Worm (Caenorhabditis elegans) whole organism, L4 larva: ENCODE results near the gene tric-1B.1.

Source experiments
- F10B5.3 ChIP-seq: sonication (generic microtip); optimal IDR thresholded peaks from 2 replicates; lab custom pipeline; 2016; ENCODE audit warnings: mild to moderate bottlenecking, missing genetic modification characterization, missing compliant biosample characterization
- F37D6.2 ChIP-seq: sonication (generic microtip); optimal IDR thresholded peaks from 2 replicates; lab custom pipeline; 2016; ENCODE audit warnings: mild to moderate bottlenecking, missing genetic modification characterization, missing compliant biosample characterization
- F44E2.7 ChIP-seq: fragments of 200-800 bp; sonication (Bioruptor generic); IDR thresholded peaks from 2 replicates; pipeline ENCODE4 v2.1.2; 2022; ENCODE audit warnings: missing genetic modification characterization, missing compliant biosample characterization
- Y105C5A.15 ChIP-seq: fragments of 200-800 bp; sonication (Bioruptor generic); IDR thresholded peaks from 2 replicates; pipeline ENCODE4 v1.3.6; 2022; ENCODE audit warnings: missing genetic modification characterization, missing compliant biosample characterization
- Y48G9A.11 ChIP-seq: fragments of 200-800 bp; sonication (Bioruptor generic); IDR thresholded peaks from 2 replicates; pipeline ENCODE4 v1.3.6; 2022; ENCODE audit warnings: missing genetic modification reagents, missing genetic modification characterization, missing compliant biosample characterization
- Y5F2A.4 ChIP-seq: fragments of 200-800 bp; sonication (Bioruptor generic); optimal IDR thresholded peaks from 2 replicates; lab custom pipeline; 2018; ENCODE audit warnings: mild to moderate bottlenecking, missing genetic modification characterization, missing compliant biosample characterization
- aha-1 ChIP-seq: fragments of 150-350 bp; peaks from one replicate; lab custom pipeline; 2014; ENCODE audit warnings: missing biosample characterization, missing genetic modification characterization
- aly-2 ChIP-seq: sonication (generic microtip); optimal IDR thresholded peaks from 2 replicates; lab custom pipeline; 2018; ENCODE audit warnings: missing biosample characterization, missing genetic modification characterization
- ama-1 ChIP-seq: fragments of 150-350 bp; optimal IDR thresholded peaks from 2 replicates; lab custom pipeline; 2014; ENCODE audit warnings: inconsistent platforms, mixed read lengths
- ceh-28 ChIP-seq: fragments of 150-350 bp; optimal IDR thresholded peaks from 2 replicates; lab custom pipeline; 2014; ENCODE audit warnings: missing biosample characterization, missing genetic modification reagents, missing genetic modification characterization
- ceh-32 ChIP-seq: sonication (generic microtip); optimal IDR thresholded peaks from 2 replicates; lab custom pipeline; 2016; ENCODE audit warnings: mild to moderate bottlenecking, missing genetic modification characterization, missing compliant biosample characterization; ENCODE audit not compliant: poor library complexity
- ceh-82 ChIP-seq: sonication (generic microtip); optimal IDR thresholded peaks from 2 replicates; lab custom pipeline; 2017; ENCODE audit warnings: missing biosample characterization, missing genetic modification characterization
- cey-2 ChIP-seq: sonication (generic microtip); optimal IDR thresholded peaks from 3 replicates; lab custom pipeline; 2017; ENCODE audit warnings: missing genetic modification characterization, mild to moderate bottlenecking, missing compliant biosample characterization, antibody characterized with exemption, borderline replicate concordance; ENCODE audit not compliant: insufficient read depth
- daf-16 ChIP-seq, 3 experiments: sonication (generic microtip); optimal IDR thresholded peaks; 2 replicates each; lab custom pipeline; 2016 to 2017; ENCODE audit warnings: missing genetic modification characterization in 3 of 3, missing genetic modification reagents in 3 of 3, mild to moderate bottlenecking in 2 of 3, missing compliant biosample characterization in 2 of 3, missing biosample characterization in 1 of 3, moderate library complexity in 1 of 3
- daf-19 ChIP-seq: fragments of 200-800 bp; sonication (Bioruptor generic); conservative IDR thresholded peaks from 2 replicates; pipeline ENCODE4 v1.3.6; 2022; ENCODE audit warnings: missing genetic modification characterization, missing compliant biosample characterization
- dmd-6 ChIP-seq: fragments of 200-800 bp; sonication (Bioruptor generic); IDR thresholded peaks from 2 replicates; pipeline ENCODE4 v1.3.6; 2022; ENCODE audit warnings: missing genetic modification reagents, missing genetic modification characterization, missing compliant biosample characterization
- dmd-8 ChIP-seq: fragments of 200-800 bp; sonication (Bioruptor generic); IDR thresholded peaks from 2 replicates; pipeline ENCODE4 v1.3.6; 2022; ENCODE audit warnings: missing genetic modification characterization, missing compliant biosample characterization
- dpl-1 ChIP-seq: fragments of 150-350 bp; optimal IDR thresholded peaks from 2 replicates; lab custom pipeline; 2014; ENCODE audit warnings: missing biosample characterization, missing genetic modification reagents, missing genetic modification characterization
- egl-43 ChIP-seq: fragments of 200-800 bp; sonication (Bioruptor generic); IDR thresholded peaks from 2 replicates; pipeline ENCODE4 v1.3.6; 2022; ENCODE audit warnings: missing genetic modification reagents, missing genetic modification characterization, missing compliant biosample characterization
- fkh-10 ChIP-seq: fragments of 150-350 bp; optimal IDR thresholded peaks from 2 replicates; lab custom pipeline; 2014; ENCODE audit warnings: missing biosample characterization, missing genetic modification reagents, missing genetic modification characterization
- fos-1 ChIP-seq: fragments of 150-350 bp; optimal IDR thresholded peaks from 2 replicates; lab custom pipeline; 2014; ENCODE audit warnings: missing biosample characterization, missing genetic modification characterization
- hif-1 ChIP-seq, 2 experiments: sonication (generic microtip); optimal IDR thresholded peaks; 2 replicates each; lab custom pipeline; 2016 to 2017; ENCODE audit warnings: missing compliant biosample characterization in 2 of 2, missing genetic modification characterization in 2 of 2, missing genetic modification reagents in 2 of 2, missing genotype in 2 of 2, mild to moderate bottlenecking in 1 of 2
- hlh-30 ChIP-seq: sonication (generic microtip); optimal IDR thresholded peaks from 2 replicates; lab custom pipeline; 2017; ENCODE audit warnings: antibody characterized with exemption, mild to moderate bottlenecking, missing genetic modification characterization, missing compliant biosample characterization; ENCODE audit not compliant: insufficient read depth
- hmg-1.1 ChIP-seq: fragments of 200-800 bp; sonication (Bioruptor generic); IDR thresholded peaks from 2 replicates; pipeline ENCODE4 v1.3.6; 2022; ENCODE audit warnings: missing genetic modification reagents, missing genetic modification characterization, missing compliant biosample characterization
- jun-1 ChIP-seq: fragments of 150-350 bp; optimal IDR thresholded peaks from 2 replicates; lab custom pipeline; 2014; ENCODE audit warnings: missing biosample characterization, missing genetic modification reagents, missing genetic modification characterization
- lin-1 ChIP-seq: fragments of 200-800 bp; sonication (Bioruptor generic); IDR thresholded peaks from 2 replicates; pipeline ENCODE4 v1.3.6; 2022; ENCODE audit warnings: missing genetic modification reagents, missing genetic modification characterization, missing compliant biosample characterization
- lin-13 ChIP-seq: fragments of 150-350 bp; optimal IDR thresholded peaks from 2 replicates; lab custom pipeline; 2014; ENCODE audit warnings: missing biosample characterization, missing genetic modification reagents, missing genetic modification characterization
- lin-15B ChIP-seq: fragments of 150-350 bp; sonication (generic microtip); optimal IDR thresholded peaks from 3 replicates; lab custom pipeline; 2014; ENCODE audit warnings: missing biosample characterization, missing genetic modification characterization
- lin-39 ChIP-seq: fragments of 150-350 bp; optimal IDR thresholded peaks from 2 replicates; lab custom pipeline; 2014; ENCODE audit warnings: missing biosample characterization, missing genetic modification reagents, missing genetic modification characterization
- madf-9 ChIP-seq: fragments of 200-800 bp; sonication (Bioruptor generic); conservative IDR thresholded peaks from 2 replicates; pipeline ENCODE4 v1.3.6; 2022; ENCODE audit warnings: missing genetic modification reagents, missing genetic modification characterization, missing compliant biosample characterization
- mdl-1 ChIP-seq, 2 experiments: fragments of 150-350 bp in 1 of 2; sonication (generic microtip) in 1 of 2; optimal IDR thresholded peaks; 2 replicates each; lab custom pipeline; 2014 to 2017; ENCODE audit warnings: missing biosample characterization in 2 of 2, missing genetic modification characterization in 2 of 2
- mxl-3 ChIP-seq: fragments of 200-800 bp; sonication (Bioruptor generic); optimal IDR thresholded peaks from 2 replicates; lab custom pipeline; 2018; ENCODE audit warnings: mild to moderate bottlenecking, missing genetic modification characterization, missing compliant biosample characterization
- nhr-11 ChIP-seq: fragments of 150-350 bp; optimal IDR thresholded peaks from 2 replicates; lab custom pipeline; 2014; ENCODE audit warnings: missing biosample characterization, missing genetic modification characterization
- nhr-25 ChIP-seq: sonication (generic microtip); optimal IDR thresholded peaks from 2 replicates; lab custom pipeline; 2017; ENCODE audit warnings: missing genetic modification characterization, mild to moderate bottlenecking, missing compliant biosample characterization, antibody characterized with exemption, moderate library complexity, borderline replicate concordance; ENCODE audit not compliant: insufficient read depth
- nhr-28 ChIP-seq: fragments of 150-350 bp; optimal IDR thresholded peaks from 2 replicates; lab custom pipeline; 2014; ENCODE audit warnings: missing biosample characterization, missing genetic modification characterization
- nhr-6 ChIP-seq: fragments of 150-350 bp; optimal IDR thresholded peaks from 2 replicates; lab custom pipeline; 2014; ENCODE audit warnings: missing biosample characterization, missing genetic modification characterization
- pha-4 ChIP-seq, 2 experiments: fragments of 150-350 bp in 1 of 2; fragments of 200-800 bp in 1 of 2; sonication (Bioruptor generic) in 1 of 2; IDR thresholded peaks in 1 of 2; optimal IDR thresholded peaks in 1 of 2; 2 replicates each; pipeline versions ENCODE4 v1.3.6 to Lab custom; 2014 to 2022; ENCODE audit warnings: missing genetic modification characterization in 2 of 2, missing genetic modification reagents in 2 of 2, missing biosample characterization in 1 of 2, missing compliant biosample characterization in 1 of 2
- php-3 ChIP-seq: fragments of 200-800 bp; sonication (Bioruptor generic); IDR thresholded peaks from 2 replicates; pipeline ENCODE4 v1.3.6; 2022; ENCODE audit warnings: missing genetic modification reagents, missing genetic modification characterization, missing compliant biosample characterization
- saeg-2 ChIP-seq: fragments of 200-800 bp; sonication (Bioruptor generic); IDR thresholded peaks from 2 replicates; pipeline ENCODE4 v1.3.6; 2022; ENCODE audit warnings: missing genetic modification reagents, missing genetic modification characterization, missing compliant biosample characterization
- sdz-12 ChIP-seq: fragments of 200-800 bp; sonication (Bioruptor generic); optimal IDR thresholded peaks from 2 replicates; lab custom pipeline; 2018; ENCODE audit warnings: mild to moderate bottlenecking, missing genetic modification characterization, missing compliant biosample characterization
- skn-1 ChIP-seq: fragments of 150-350 bp; optimal IDR thresholded peaks from 2 replicates; lab custom pipeline; 2014; ENCODE audit warnings: missing biosample characterization, missing genetic modification characterization
- snpc-1.2 ChIP-seq: fragments of 200-800 bp; sonication (Bioruptor generic); IDR thresholded peaks from 2 replicates; pipeline ENCODE4 v1.3.6; 2022; ENCODE audit warnings: missing genetic modification reagents, missing genetic modification characterization, missing compliant biosample characterization
- spr-1 ChIP-seq: sonication (generic microtip); optimal IDR thresholded peaks from 2 replicates; lab custom pipeline; 2016; ENCODE audit warnings: mild to moderate bottlenecking, missing genetic modification characterization, missing compliant biosample characterization
- unc-62 ChIP-seq, 3 experiments: fragments of 150-350 bp in 1 of 3; sonication (generic microtip); optimal IDR thresholded peaks in 2 of 3; peaks in 1 of 3; 1 replicate in 1 of 3; 2 replicates in 2 of 3; lab custom pipeline; 2014 to 2017; ENCODE audit warnings: missing biosample characterization in 3 of 3, missing genetic modification characterization in 3 of 3, missing genetic modification reagents in 3 of 3, missing genotype in 1 of 3
- vab-7 ChIP-seq: fragments of 200-800 bp; sonication (Bioruptor generic); IDR thresholded peaks from 2 replicates; pipeline ENCODE4 v1.3.6; 2022; ENCODE audit warnings: missing genetic modification reagents, missing genetic modification characterization, missing compliant biosample characterization
- zip-11 ChIP-seq: fragments of 200-800 bp; sonication (Bioruptor generic); IDR thresholded peaks from 2 replicates; pipeline ENCODE4 v1.3.6; 2022; ENCODE audit warnings: missing genetic modification characterization, missing compliant biosample characterization
- zip-2 ChIP-seq: fragments of 150-350 bp; optimal IDR thresholded peaks from 2 replicates; lab custom pipeline; 2014; ENCODE audit warnings: missing biosample characterization, missing genetic modification characterization
- ztf-7 ChIP-seq: fragments of 150-350 bp; optimal IDR thresholded peaks from 2 replicates; lab custom pipeline; 2014; ENCODE audit warnings: missing biosample characterization, missing genetic modification characterization

tric-1B.1 gene

DNA sequence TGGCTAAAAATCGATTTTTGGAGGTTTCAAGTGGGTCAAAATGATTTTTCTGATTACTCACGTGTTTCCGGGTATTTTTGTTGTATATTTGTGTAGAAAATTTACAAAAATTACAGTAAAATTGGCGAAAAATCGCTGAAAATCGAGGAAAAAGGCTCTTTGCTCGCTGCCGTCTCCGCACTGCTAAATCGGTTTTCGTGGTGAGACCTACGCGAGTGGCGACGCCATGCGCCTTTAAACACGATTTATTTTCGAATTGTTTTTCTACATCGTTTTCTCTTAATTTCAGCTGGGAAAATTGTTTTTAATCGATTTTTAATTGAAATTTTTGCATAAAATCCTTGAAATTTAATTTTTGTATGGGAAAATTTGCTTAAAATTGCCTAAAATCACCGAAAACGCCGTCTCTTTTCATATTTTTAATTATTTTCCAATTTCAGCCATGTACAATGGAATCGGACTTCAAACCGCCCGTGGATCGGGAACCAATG, 41.1 kb downstream of the tric-1B.1 start, which contains the start of the genes pqn-87 and rsr-2 (continued):
- TF ChIP-seq cey-2 (tag; lab: Kevin White, UChicago), result no peak
- peak; percentile 32 for TF ChIP-seq hlh-30 (tag; lab: Kevin White, UChicago)
- TF ChIP-seq madf-9 (GFP tag; lab: Robert Waterston, UW), result no peak
- no peak for TF ChIP-seq dmd-6
- TF ChIP-seq pha-4 (GFP tag; IDR thresholded peaks at IDR 0.05; lab: Robert Waterston, UW), result no peak
- TF ChIP-seq pha-4 (tag; optimal IDR thresholded peaks at IDR 0.05; lab: Kevin White, UChicago), result no peak
- no peak for TF ChIP-seq nhr-6
- no peak for TF ChIP-seq ceh-82 (tag; lab: Kevin White, UChicago)
- TF ChIP-seq fkh-10 (GFP tag; lab: Kevin White, UChicago), result no peak
- TF ChIP-seq F44E2.7 (GFP tag; lab: Robert Waterston, UW), result no peak
- TF ChIP-seq sdz-12 (GFP tag; lab: Kevin White, UChicago), result no peak
- no peak for TF ChIP-seq lin-15B (tag; lab: Kevin White, UChicago)
- no peak for TF ChIP-seq lin-1 (GFP tag; lab: Robert Waterston, UW)
- no peak for TF ChIP-seq ama-1 (lab: Kevin White, UChicago)
- no peak for TF ChIP-seq daf-19 (GFP tag; lab: Robert Waterston, UW)
- TF ChIP-seq spr-1 (tag; lab: Kevin White, UChicago), result no peak
- peak; percentile 48 for TF ChIP-seq dpl-1 (GFP tag; lab: Kevin White, UChicago)
- no peak for TF ChIP-seq aly-2
- no peak for TF ChIP-seq lin-39 (tag; lab: Kevin White, UChicago)
- TF ChIP-seq egl-43, result no peak
- no peak for TF ChIP-seq nhr-28 (tag; lab: Kevin White, UChicago)
- TF ChIP-seq skn-1 (tag; lab: Kevin White, UChicago), result no peak
- no peak for TF ChIP-seq saeg-2
- TF ChIP-seq mxl-3, result no peak
- TF ChIP-seq daf-16 (GFP tag; optimal IDR thresholded peaks at IDR 0.05; lab: Kevin White, UChicago), result no peak
- TF ChIP-seq daf-16 (tag; optimal IDR thresholded peaks at IDR 0.05; lab: Kevin White, UChicago), result no peak
- no peak for TF ChIP-seq mdl-1 (tag; optimal IDR thresholded peaks at IDR 0.05; lab: Kevin White, UChicago)
- no peak for TF ChIP-seq Y48G9A.11 (GFP tag; lab: Robert Waterston, UW)
- TF ChIP-seq vab-7 (GFP tag; lab: Robert Waterston, UW), result no peak
- no peak for TF ChIP-seq zip-2 (tag; lab: Kevin White, UChicago)
- no peak for TF ChIP-seq ceh-32
- TF ChIP-seq, all 104 proteins: peak for 8

DNA sequence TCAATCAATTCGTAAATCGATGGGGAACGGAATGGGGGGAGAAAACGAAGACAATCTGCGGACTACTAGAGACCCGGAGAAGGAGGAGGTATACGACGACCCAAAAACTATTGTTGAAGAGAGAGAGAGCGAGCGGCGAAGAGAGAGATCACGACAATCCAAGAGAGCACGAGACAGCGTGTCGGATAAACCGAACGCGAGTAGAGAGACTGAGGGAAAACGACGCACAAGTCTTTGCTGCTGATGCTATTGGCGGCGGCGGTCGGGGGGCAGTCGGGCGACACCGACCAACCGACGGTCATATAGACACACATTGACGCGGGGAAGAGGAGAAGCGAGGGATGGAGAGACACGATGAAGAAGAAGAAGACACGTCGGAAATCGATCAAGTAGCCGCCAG, 43.5 kb downstream of the tric-1B.1 start:
- TF ChIP-seq F10B5.3 (tag; lab: Kevin White, UChicago) (peak; percentile 9), mdl-1 (tag; optimal IDR thresholded peaks at IDR 0.05; lab: Kevin White, UChicago) (peak; percentile 14 to 80), hmg-1.1 (peak; percentile 88), F37D6.2 (tag; lab: Kevin White, UChicago) (peak; percentile 67), dpl-1 (GFP tag; lab: Kevin White, UChicago) (peak; percentile 37), nhr-11 (tag; lab: Kevin White, UChicago) (peak; percentile 70), php-3 (GFP tag; lab: Robert Waterston, UW) (0 out of 2 replicates have a peak, but pooled peaks have one; percentile 13), snpc-1.2 (no peak), hif-1 (tag; optimal IDR thresholded peaks at IDR 0.05; lab: Kevin White, UChicago) (peak in 1 of 2 experiments; percentile 40), dmd-8 (GFP tag; lab: Robert Waterston, UW) (peak; percentile 72), lin-13 (GFP tag; lab: Kevin White, UChicago) (peak; percentile 54), Y105C5A.15 (GFP tag; lab: Robert Waterston, UW) (no peak), aha-1 (tag; lab: Kevin White, UChicago) (peak; percentile 98), lin-15B (tag; lab: Kevin White, UChicago) (peak; percentile 42), ceh-28 (tag; lab: Kevin White, UChicago) (peak; percentile 65), nhr-25 (tag; lab: Kevin White, UChicago) (peak; percentile 83), fos-1 (tag; lab: Kevin White, UChicago) (no peak), zip-11 (GFP tag; lab: Robert Waterston, UW) (no peak), jun-1 (tag; lab: Kevin White, UChicago) (peak; percentile 25), Y5F2A.4 (GFP tag; lab: Kevin White, UChicago) (no peak), unc-62 (GFP tag; optimal IDR thresholded peaks at IDR 0.05 in 1 of 2; lab: Kevin White, UChicago) (peak in 1 of 2 experiments; percentile 97), unc-62 (tag; optimal IDR thresholded peaks at IDR 0.05; lab: Kevin White, UChicago) (no peak), egl-43 (peak; percentile 65), ztf-7 (peak; percentile 16), lin-39 (tag; lab: Kevin White, UChicago) (no peak), F44E2.7 (GFP tag; lab: Robert Waterston, UW) (0 out of 2 replicates have a peak, but pooled peaks have one; percentile 60)
